Worm (Caenorhabditis elegans) whole organism, late embryonic: ENCODE measurements around the gene sma-9.

Experiments
- ceh-31 ChIP-seq: sonication (generic microtip); optimal IDR thresholded peaks from 2 replicates; lab custom pipeline; 2016; ENCODE audit warnings: missing genetic modification characterization, missing compliant biosample characterization
- nfya-1 ChIP-seq: sonication (generic microtip); optimal IDR thresholded peaks from 2 replicates; lab custom pipeline; 2017; ENCODE audit warnings: missing genetic modification characterization, mild to moderate bottlenecking, missing compliant biosample characterization, antibody characterized with exemption, moderate library complexity
- pha-4 ChIP-seq: fragments of 150-350 bp; optimal IDR thresholded peaks from 2 replicates; lab custom pipeline; 2018; ENCODE audit warnings: missing biosample characterization, missing genetic modification reagents, missing genetic modification characterization
- ref-2 ChIP-seq: sonication (generic microtip); optimal IDR thresholded peaks from 2 replicates; lab custom pipeline; 2016; ENCODE audit warnings: missing genetic modification characterization, missing compliant biosample characterization
- unc-86 ChIP-seq: sonication (generic microtip); optimal IDR thresholded peaks from 2 replicates; lab custom pipeline; 2016; ENCODE audit warnings: missing genetic modification characterization, missing compliant biosample characterization

- TF ChIP-seq unc-86 (tag; lab: Kevin White, UChicago), result no peak
- TF ChIP-seq ref-2 (tag; lab: Kevin White, UChicago), result no peak
- TF ChIP-seq nfya-1 (tag; lab: Kevin White, UChicago), result no peak
- TF ChIP-seq pha-4 (tag; lab: Kevin White, UChicago), result no peak
- no peak for TF ChIP-seq ceh-31 (tag; lab: Kevin White, UChicago)
These were observed 14.7 kb downstream of the sma-9 start, which contains the start of gene clc-4 for ce11 chrX:10783822-10784221.
